Worm (Caenorhabditis elegans) whole organism, late embryonic: ENCODE data around the gene K12H6.9.

Source experiments
- C08G9.2 ChIP-seq: sonication (generic microtip); optimal IDR thresholded peaks from 2 replicates; lab custom pipeline; 2016; ENCODE audit warnings: mild to moderate bottlenecking, missing genetic modification characterization, moderate library complexity, missing compliant biosample characterization
- C38D4.7 ChIP-seq: fragments of 200-800 bp; sonication (Bioruptor generic); optimal IDR thresholded peaks from 2 replicates; lab custom pipeline; 2018; ENCODE audit warnings: mild to moderate bottlenecking, missing genetic modification characterization, moderate library complexity, missing compliant biosample characterization
- T23F11.4 ChIP-seq: fragments of 200-800 bp; sonication (Bioruptor generic); optimal IDR thresholded peaks from 2 replicates; lab custom pipeline; 2018; ENCODE audit warnings: mild to moderate bottlenecking, missing genetic modification characterization, missing compliant biosample characterization
- ama-1 ChIP-seq: fragments of 150-350 bp; optimal IDR thresholded peaks from 2 replicates; lab custom pipeline; 2014
- ceh-18 ChIP-seq: sonication (generic microtip); optimal IDR thresholded peaks from 2 replicates; lab custom pipeline; 2016; ENCODE audit warnings: missing genetic modification characterization, missing compliant biosample characterization
- ceh-48 ChIP-seq: sonication (generic microtip); optimal IDR thresholded peaks from 2 replicates; lab custom pipeline; 2016; ENCODE audit warnings: missing genetic modification characterization, inconsistent platforms, missing compliant biosample characterization
- ceh-6 ChIP-seq: fragments of 200-800 bp; sonication (Bioruptor generic); optimal IDR thresholded peaks from 2 replicates; lab custom pipeline; 2018; ENCODE audit warnings: mild to moderate bottlenecking, missing genetic modification characterization, missing compliant biosample characterization
- che-1 ChIP-seq: sonication (generic microtip); optimal IDR thresholded peaks from 2 replicates; lab custom pipeline; 2016; ENCODE audit warnings: mild to moderate bottlenecking, missing genetic modification characterization, missing compliant biosample characterization
- dve-1 ChIP-seq: sonication (generic microtip); optimal IDR thresholded peaks from 2 replicates; lab custom pipeline; 2017; ENCODE audit warnings: antibody characterized with exemption, mild to moderate bottlenecking, missing genetic modification characterization, missing compliant biosample characterization
- elt-4 ChIP-seq: sonication (generic microtip); optimal IDR thresholded peaks from 2 replicates; lab custom pipeline; 2016; ENCODE audit warnings: missing genetic modification characterization, missing compliant biosample characterization
- ets-4 ChIP-seq: sonication (generic microtip); optimal IDR thresholded peaks from 2 replicates; lab custom pipeline; 2016; ENCODE audit warnings: missing genetic modification characterization, missing compliant biosample characterization
- fax-1 ChIP-seq: sonication (generic microtip); optimal IDR thresholded peaks from 2 replicates; lab custom pipeline; 2016; ENCODE audit warnings: missing genotype, missing genetic modification characterization, missing compliant biosample characterization
- gmeb-2 ChIP-seq: sonication (generic microtip); optimal IDR thresholded peaks from 2 replicates; lab custom pipeline; 2016; ENCODE audit warnings: missing genetic modification characterization, inconsistent platforms, missing compliant biosample characterization
- hlh-15 ChIP-seq: sonication (generic microtip); optimal IDR thresholded peaks from 2 replicates; lab custom pipeline; 2016; ENCODE audit warnings: missing genetic modification characterization, missing compliant biosample characterization
- hlh-6 ChIP-seq: sonication (generic microtip); optimal IDR thresholded peaks from 2 replicates; lab custom pipeline; 2016; ENCODE audit warnings: missing genotype, missing genetic modification characterization, missing compliant biosample characterization
- hlh-8 ChIP-seq: sonication (generic microtip); optimal IDR thresholded peaks from 2 replicates; lab custom pipeline; 2016; ENCODE audit warnings: missing genotype, missing genetic modification characterization, missing compliant biosample characterization
- nhr-11 ChIP-seq: fragments of 150-350 bp; optimal IDR thresholded peaks from 2 replicates; lab custom pipeline; 2014; ENCODE audit warnings: missing biosample characterization, missing genetic modification characterization
- npax-4 ChIP-seq: sonication (generic microtip); optimal IDR thresholded peaks from 2 replicates; lab custom pipeline; 2016; ENCODE audit warnings: missing genetic modification characterization, missing compliant biosample characterization
- pag-3 ChIP-seq: sonication (generic microtip); optimal IDR thresholded peaks from 2 replicates; lab custom pipeline; 2016; ENCODE audit warnings: missing compliant biosample characterization, missing genetic modification characterization, borderline replicate concordance
- pat-9 ChIP-seq: fragments of 200-800 bp; sonication (Bioruptor generic); optimal IDR thresholded peaks from 2 replicates; lab custom pipeline; 2018; ENCODE audit warnings: mild to moderate bottlenecking, missing genetic modification characterization, moderate library complexity, missing compliant biosample characterization
- pax-1 ChIP-seq: fragments of 150-350 bp; optimal IDR thresholded peaks from 2 replicates; lab custom pipeline; 2014; ENCODE audit warnings: missing biosample characterization, missing genetic modification characterization
- pha-2 ChIP-seq: sonication (generic microtip); optimal IDR thresholded peaks from 2 replicates; lab custom pipeline; 2017; ENCODE audit warnings: mild to moderate bottlenecking, missing genetic modification characterization, missing compliant biosample characterization
- pha-4 ChIP-seq: fragments of 150-350 bp; optimal IDR thresholded peaks from 2 replicates; lab custom pipeline; 2018; ENCODE audit warnings: missing biosample characterization, missing genetic modification reagents, missing genetic modification characterization
- pqm-1 ChIP-seq: sonication (generic microtip); optimal IDR thresholded peaks from 2 replicates; lab custom pipeline; 2016; ENCODE audit warnings: missing genetic modification characterization, missing compliant biosample characterization
- ref-2 ChIP-seq: sonication (generic microtip); optimal IDR thresholded peaks from 2 replicates; lab custom pipeline; 2016; ENCODE audit warnings: missing genetic modification characterization, missing compliant biosample characterization
- sdc-2 ChIP-seq: sonication (generic microtip); optimal IDR thresholded peaks from 2 replicates; lab custom pipeline; 2016; ENCODE audit warnings: missing genotype, missing genetic modification characterization, missing compliant biosample characterization
- sox-2 ChIP-seq: fragments of 200-800 bp; sonication (Bioruptor generic); IDR thresholded peaks from 2 replicates; pipeline ENCODE4 v1.3.6; 2022; ENCODE audit warnings: missing genetic modification reagents, missing genetic modification characterization, missing compliant biosample characterization
- sox-4 ChIP-seq: sonication (generic microtip); optimal IDR thresholded peaks from 2 replicates; lab custom pipeline; 2017; ENCODE audit warnings: mild to moderate bottlenecking, missing genetic modification characterization, inconsistent platforms, missing compliant biosample characterization
- syd-9 ChIP-seq: sonication (generic microtip); optimal IDR thresholded peaks from 2 replicates; lab custom pipeline; 2016; ENCODE audit warnings: mild to moderate bottlenecking, missing genetic modification characterization, moderate library complexity, missing compliant biosample characterization
- tbx-7 ChIP-seq: sonication (generic microtip); optimal IDR thresholded peaks from 2 replicates; lab custom pipeline; 2016; ENCODE audit warnings: missing genotype, missing genetic modification characterization, missing compliant biosample characterization
- ttx-3 ChIP-seq: sonication (generic microtip); optimal IDR thresholded peaks from 2 replicates; lab custom pipeline; 2016; ENCODE audit warnings: missing genetic modification reagents, missing genetic modification characterization, missing compliant biosample characterization
- unc-42 ChIP-seq: sonication (generic microtip); optimal IDR thresholded peaks from 2 replicates; lab custom pipeline; 2016; ENCODE audit warnings: missing genotype, missing genetic modification characterization, missing compliant biosample characterization
- zip-5 ChIP-seq: sonication (generic microtip); optimal IDR thresholded peaks from 2 replicates; lab custom pipeline; 2016; ENCODE audit warnings: missing genetic modification characterization, missing compliant biosample characterization
- ztf-16 ChIP-seq: sonication (generic microtip); optimal IDR thresholded peaks from 2 replicates; lab custom pipeline; 2017; ENCODE audit warnings: missing genetic modification characterization, missing compliant biosample characterization

The K12H6.9 gene

DNA sequence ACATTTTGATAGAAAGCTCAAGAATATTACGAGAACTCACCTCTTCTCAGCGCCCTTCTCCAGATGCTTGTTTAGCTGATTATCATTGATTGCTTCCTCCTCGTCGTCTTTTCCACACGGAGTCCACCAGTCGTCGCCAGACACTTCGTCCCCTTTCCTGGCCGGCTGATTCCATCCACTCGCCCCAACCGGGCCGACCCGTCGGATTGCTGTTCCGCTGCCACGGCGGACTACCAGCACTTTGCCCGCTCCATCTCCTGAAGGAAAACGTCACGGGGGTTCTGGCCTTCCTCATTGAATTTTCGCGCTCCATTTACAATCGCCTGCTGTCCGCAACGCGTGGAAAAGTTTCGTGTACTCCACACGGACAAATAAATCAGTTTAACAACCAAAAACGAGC, 40.8 kb upstream of the K12H6.9 start:
- no peak for TF ChIP-seq sox-2 (GFP tag; lab: Robert Waterston, UW)
- TF ChIP-seq ama-1 (lab: Kevin White, UChicago), result no peak
- TF ChIP-seq C08G9.2 (tag; lab: Kevin White, UChicago), result no peak
- TF ChIP-seq elt-4 (tag; lab: Kevin White, UChicago), result no peak
- no peak for TF ChIP-seq ets-4 (tag; lab: Kevin White, UChicago)
- no peak for TF ChIP-seq che-1 (tag; lab: Kevin White, UChicago)
- no peak for TF ChIP-seq pax-1 (tag; lab: Kevin White, UChicago)
- no peak for TF ChIP-seq zip-5 (tag; lab: Kevin White, UChicago)
- TF ChIP-seq ceh-48 (tag; lab: Kevin White, UChicago), result no peak
- no peak for TF ChIP-seq ceh-18 (tag; lab: Kevin White, UChicago)
- no peak for TF ChIP-seq pqm-1
- TF ChIP-seq, all 69 proteins: peak for 0

DNA sequence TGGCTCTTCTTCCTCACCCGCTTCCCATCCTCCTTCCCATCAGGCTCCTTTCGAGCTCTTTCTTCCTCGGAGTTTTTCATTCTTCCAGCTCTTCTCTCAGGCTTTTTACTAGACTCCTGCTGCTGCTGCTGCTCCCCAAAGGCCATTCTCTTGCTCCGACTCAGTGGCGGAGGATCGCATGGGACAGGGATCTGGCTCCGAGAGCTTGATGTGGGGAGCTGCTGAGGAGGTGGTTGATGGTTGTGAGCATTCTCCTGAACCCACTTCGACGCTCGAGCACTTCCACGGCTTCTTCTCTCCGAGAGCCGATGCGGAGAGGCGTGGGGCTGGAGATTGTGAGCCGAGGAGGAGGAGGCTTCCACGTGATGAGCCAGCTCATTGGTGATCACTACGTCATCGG, 38.4 kb upstream of the K12H6.9 start:
- no peak for TF ChIP-seq pat-9 (tag; lab: Kevin White, UChicago)
- peak; percentile 10 for TF ChIP-seq hlh-6 (tag; lab: Kevin White, UChicago)
- no peak for TF ChIP-seq ceh-6 (GFP tag; lab: Kevin White, UChicago)
- TF ChIP-seq, all 69 proteins: peak for 1

DNA sequence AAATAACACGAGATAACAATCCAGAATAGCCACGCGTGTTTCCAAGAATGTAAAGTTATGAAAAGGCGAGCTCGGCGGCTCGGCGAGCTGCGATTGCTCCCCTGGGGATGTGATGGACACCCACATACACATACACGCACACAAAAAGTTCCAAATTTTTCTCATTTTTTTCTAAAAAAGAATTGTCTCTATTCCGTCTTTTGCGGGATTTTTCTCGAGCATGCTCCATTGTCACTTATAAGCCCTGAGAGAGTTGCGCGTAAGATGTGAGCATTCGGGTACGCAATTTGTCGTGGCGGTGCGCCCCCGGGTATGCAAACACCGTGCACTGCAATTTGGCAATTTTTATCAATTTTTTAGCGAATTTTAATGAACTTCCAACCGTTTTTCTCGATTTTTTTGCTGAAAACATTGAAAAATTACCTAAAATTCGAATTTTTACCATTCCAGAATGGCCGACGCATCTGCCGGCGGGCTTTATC, 37.1 kb upstream of the K12H6.9 start, which contains the start of the genes F08D12.12 and srpa-72:
Gene F08D12.12 (minus strand): TSS at position 51 of the 482 bp plus-strand sequence.
Gene srpa-72 (plus strand): TSS at position 451 of the 482 bp plus-strand sequence.
- no peak for TF ChIP-seq pha-4 (tag; lab: Kevin White, UChicago)

DNA sequence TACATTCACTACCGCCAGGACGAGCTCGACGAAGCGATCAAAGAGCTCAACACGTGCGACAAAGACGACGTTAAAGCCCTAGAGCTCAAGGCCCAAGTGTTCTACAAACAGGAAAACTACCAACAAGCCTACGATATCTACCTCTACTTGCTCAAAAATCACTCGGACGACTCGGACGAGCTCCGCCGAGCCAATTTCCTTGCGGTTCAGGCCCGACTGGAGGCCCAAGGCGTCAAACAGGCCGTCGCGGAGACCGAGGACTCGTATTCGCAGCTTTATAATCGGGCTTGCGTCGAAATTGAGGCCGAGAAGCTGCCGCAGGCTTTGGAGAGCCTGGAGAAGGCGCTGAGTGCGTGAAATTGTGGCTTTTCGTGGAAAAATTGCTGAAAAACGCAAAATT, 36.4 kb upstream of the K12H6.9 start:
- TF ChIP-seq C08G9.2 (tag; lab: Kevin White, UChicago), result no peak
- TF ChIP-seq fax-1, result no peak
- TF ChIP-seq tbx-7 (tag; lab: Kevin White, UChicago), result no peak
- TF ChIP-seq gmeb-2, result no peak
- TF ChIP-seq, all 69 proteins: peak for 0

DNA sequence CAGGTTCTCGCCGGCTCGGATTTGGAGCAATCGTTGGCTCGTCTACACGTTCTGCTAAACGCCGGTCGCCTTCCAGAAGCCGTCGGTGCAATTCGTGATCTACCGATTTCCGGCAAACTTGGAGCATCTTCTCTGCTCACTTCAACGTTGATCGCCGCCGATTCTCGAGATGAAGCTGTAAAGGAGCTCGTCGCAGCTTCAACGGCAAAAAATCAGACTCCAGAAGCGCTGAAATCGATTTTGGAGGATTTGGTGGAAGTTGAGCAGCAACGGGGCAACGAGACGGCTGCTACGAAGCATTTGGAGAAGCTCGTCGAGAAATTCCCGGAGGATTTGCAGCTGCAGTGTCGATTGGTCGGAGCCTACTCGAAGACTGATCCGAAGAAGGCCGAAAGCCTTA, 32.5 kb upstream of the K12H6.9 start:
- no peak for TF ChIP-seq ama-1 (lab: Kevin White, UChicago)
- TF ChIP-seq T23F11.4, result no peak
- TF ChIP-seq ztf-16 (tag; lab: Kevin White, UChicago), result no peak
- TF ChIP-seq nhr-11 (tag; lab: Kevin White, UChicago), result no peak
- TF ChIP-seq elt-4 (tag; lab: Kevin White, UChicago), result no peak
- no peak for TF ChIP-seq C38D4.7
- no peak for TF ChIP-seq ttx-3 (tag; lab: Kevin White, UChicago)
- no peak for TF ChIP-seq ceh-6 (GFP tag; lab: Kevin White, UChicago)
- TF ChIP-seq pha-4 (tag; lab: Kevin White, UChicago), result no peak
- no peak for TF ChIP-seq dve-1 (tag; lab: Kevin White, UChicago)
- TF ChIP-seq unc-42 (tag; lab: Kevin White, UChicago), result no peak
- TF ChIP-seq ref-2, result no peak
- no peak for TF ChIP-seq pha-2 (tag; lab: Kevin White, UChicago)
- TF ChIP-seq hlh-15 (tag; lab: Kevin White, UChicago), result no peak
- no peak for TF ChIP-seq hlh-8 (tag; lab: Kevin White, UChicago)

DNA sequence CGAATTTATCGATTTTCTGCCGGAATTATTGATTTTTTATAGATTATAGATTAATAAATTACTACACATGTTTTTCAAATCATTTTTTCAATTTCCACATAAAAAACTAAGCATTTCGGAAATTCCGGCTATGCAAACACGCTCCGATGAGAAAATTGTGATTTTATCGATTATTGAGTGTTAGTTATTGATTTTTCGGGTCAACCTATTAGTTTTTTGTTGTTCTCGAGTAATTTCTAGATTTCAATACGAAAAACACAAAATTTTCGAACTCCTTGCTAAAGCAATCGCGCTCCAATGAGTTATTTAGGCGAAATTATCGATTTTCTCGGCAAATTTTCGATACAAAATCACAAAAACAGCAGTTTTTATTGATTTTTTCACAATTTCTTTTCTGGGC, 28.8 kb upstream of the K12H6.9 start:
- TF ChIP-seq sox-4 (no peak), pag-3 (tag; lab: Kevin White, UChicago) (no peak), syd-9 (tag; lab: Kevin White, UChicago) (no peak), sdc-2 (tag; lab: Kevin White, UChicago) (no peak), ceh-18 (tag; lab: Kevin White, UChicago) (no peak), hlh-8 (tag; lab: Kevin White, UChicago) (no peak), npax-4 (tag; lab: Kevin White, UChicago) (no peak)
